Fruit fly (Drosophila melanogaster) whole organism, adult: ENCODE data around the gene tap.

Experiments
- CG11617 ChIP-seq: fragments of 200-800 bp; sonication (Bioruptor generic); optimal IDR thresholded peaks from 2 replicates; lab custom pipeline; 2017; ENCODE audit warnings: mild to moderate bottlenecking, missing biosample characterization, missing genetic modification reagents, missing genetic modification characterization
- CG12768 ChIP-seq: fragments of 200-800 bp; sonication (Bioruptor generic); optimal IDR thresholded peaks from 2 replicates; lab custom pipeline; 2017; ENCODE audit warnings: missing biosample characterization, missing genetic modification characterization, mild to moderate bottlenecking, moderate library complexity, missing genetic modification reagents
- CG14711 ChIP-seq: fragments of 200-800 bp; sonication (Bioruptor generic); optimal IDR thresholded peaks from 2 replicates; lab custom pipeline; 2018; ENCODE audit warnings: missing biosample characterization, mild to moderate bottlenecking, missing genetic modification characterization, moderate library complexity
- CG1620 ChIP-seq: fragments of 200-800 bp; sonication (Bioruptor generic); optimal IDR thresholded peaks from 2 replicates; lab custom pipeline; 2016; ENCODE audit warnings: missing biosample characterization, missing genetic modification characterization
- CG33017 ChIP-seq: fragments of 200-800 bp; sonication (Bioruptor generic); optimal IDR thresholded peaks from 2 replicates; lab custom pipeline; 2018; ENCODE audit warnings: missing biosample characterization, mild to moderate bottlenecking, missing genetic modification characterization, moderate library complexity
- CG5204 ChIP-seq: fragments of 200-800 bp; sonication (Bioruptor generic); optimal IDR thresholded peaks from 2 replicates; lab custom pipeline; 2016; ENCODE audit warnings: missing biosample characterization, missing genetic modification characterization
- CG7045 ChIP-seq: fragments of 200-800 bp; sonication (Bioruptor generic); optimal IDR thresholded peaks from 2 replicates; lab custom pipeline; 2017; ENCODE audit warnings: missing biosample characterization, mild to moderate bottlenecking, missing genetic modification characterization
- CG7101 ChIP-seq: fragments of 200-800 bp; sonication (Bioruptor generic); optimal IDR thresholded peaks from 2 replicates; lab custom pipeline; 2018; ENCODE audit warnings: missing biosample characterization, mild to moderate bottlenecking, missing genetic modification characterization, moderate library complexity
- Clk ChIP-seq: fragments of 200-800 bp; sonication (Bioruptor generic); optimal IDR thresholded peaks from 2 replicates; lab custom pipeline; 2017; ENCODE audit warnings: missing biosample characterization, missing genetic modification characterization
- Crg-1 ChIP-seq: fragments of 200-800 bp; sonication (Bioruptor generic); optimal IDR thresholded peaks from 2 replicates; lab custom pipeline; 2016; ENCODE audit warnings: missing biosample characterization, missing genetic modification characterization
- Hr96 ChIP-seq: fragments of 200-800 bp; sonication (Bioruptor generic); optimal IDR thresholded peaks from 2 replicates; lab custom pipeline; 2016; ENCODE audit warnings: missing biosample characterization, missing genetic modification characterization
- Mnt ChIP-seq: fragments of 200-800 bp; sonication (Bioruptor generic); optimal IDR thresholded peaks from 2 replicates; lab custom pipeline; 2016; ENCODE audit warnings: missing biosample characterization, mild to moderate bottlenecking, missing genetic modification characterization
- bab1 ChIP-seq: fragments of 200-800 bp; sonication (Bioruptor generic); optimal IDR thresholded peaks from 3 replicates; lab custom pipeline; 2019; ENCODE audit warnings: missing biosample characterization, mild to moderate bottlenecking, missing genetic modification characterization, moderate library complexity
- cic ChIP-seq: fragments of 200-800 bp; sonication (Bioruptor generic); optimal IDR thresholded peaks from 2 replicates; lab custom pipeline; 2017; ENCODE audit warnings: missing biosample characterization, mild to moderate bottlenecking, missing genetic modification characterization, moderate library complexity
- cnc ChIP-seq, 2 experiments: fragments of >200 bp; optimal IDR thresholded peaks; 2 replicates each; lab custom pipeline; 2017
- ovo ChIP-seq: fragments of 200-800 bp; sonication (Bioruptor generic); optimal IDR thresholded peaks from 2 replicates; lab custom pipeline; 2016; ENCODE audit warnings: missing biosample characterization, missing genetic modification characterization
- pad ChIP-seq: fragments of 200-800 bp; sonication (Bioruptor generic); optimal IDR thresholded peaks from 3 replicates; lab custom pipeline; 2017; ENCODE audit warnings: missing biosample characterization, missing genetic modification characterization, mild to moderate bottlenecking, moderate library complexity, missing genetic modification reagents
- tj ChIP-seq: fragments of 200-800 bp; sonication (Bioruptor generic); optimal IDR thresholded peaks from 3 replicates; lab custom pipeline; 2017; ENCODE audit warnings: missing biosample characterization, mild to moderate bottlenecking, missing genetic modification characterization, moderate library complexity
- toe ChIP-seq: fragments of 200-800 bp; sonication (Bioruptor generic); optimal IDR thresholded peaks from 2 replicates; lab custom pipeline; 2016; ENCODE audit warnings: missing biosample characterization, missing genetic modification characterization

Gene tap

DNA sequence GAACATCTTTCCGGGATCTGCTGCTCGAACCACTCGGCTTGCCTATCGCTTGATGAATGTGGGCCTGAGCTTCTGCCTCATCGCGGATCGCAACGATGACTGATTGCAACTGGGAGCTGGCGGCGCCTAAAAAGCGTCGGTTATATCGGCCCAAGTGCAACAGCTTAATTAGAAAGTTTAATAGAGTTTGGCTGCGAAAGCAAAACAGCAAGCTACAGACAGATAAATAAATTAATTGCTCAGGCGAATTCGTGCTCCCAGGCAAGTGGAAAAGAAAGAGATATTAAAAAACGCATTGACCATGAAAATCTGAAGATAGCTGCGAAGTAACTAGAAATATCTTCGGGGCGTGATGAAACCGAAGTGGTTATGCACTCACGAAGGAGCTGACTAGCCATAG lies 23.1 kb downstream of the tap start, which contains the start of gene CG13728:
Gene CG13728, minus strand, starts transcription at position 101 of the 400 bp plus-strand sequence.
- TF ChIP-seq CG7101 (tag; lab: Kevin White, UChicago) (no peak), Hr96 (GFP tag; lab: Kevin White, UChicago) (no peak), Crg-1 (GFP tag; lab: Kevin White, UChicago) (no peak), ovo (GFP tag; lab: Kevin White, UChicago) (no peak), Clk (GFP tag; lab: Kevin White, UChicago) (no peak)

DNA sequence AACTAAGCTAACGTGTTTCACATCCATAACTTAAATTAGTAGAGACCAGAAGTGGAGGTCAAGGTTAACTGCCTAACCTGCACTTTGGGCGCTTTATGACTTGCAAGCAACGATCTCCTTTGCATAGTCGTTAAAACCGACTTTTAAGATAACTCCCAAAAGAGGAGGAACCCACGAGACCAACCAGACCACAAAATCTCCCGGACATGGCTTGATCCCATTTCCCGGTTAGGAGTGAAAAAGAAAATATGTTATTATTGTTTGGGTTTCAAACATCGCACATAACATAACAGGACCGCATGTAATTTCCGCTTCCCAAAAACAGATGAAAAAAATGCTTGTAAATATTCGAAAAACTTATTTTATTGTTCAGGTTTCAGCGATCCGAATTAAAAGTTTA lies 23.8 kb downstream of the tap start:
- TF ChIP-seq toe (GFP tag; lab: Kevin White, UChicago) (no peak), Crg-1 (GFP tag; lab: Kevin White, UChicago) (no peak), CG7101 (tag; lab: Kevin White, UChicago) (no peak), cic (GFP tag; lab: Kevin White, UChicago) (no peak), Mnt (GFP tag; lab: Kevin White, UChicago) (no peak), CG11617 (no peak), pad (GFP tag; lab: Kevin White, UChicago) (no peak), tj (GFP tag; lab: Kevin White, UChicago) (no peak), bab1 (GFP tag; lab: Kevin White, UChicago) (no peak), CG14711 (no peak), ovo (GFP tag; lab: Kevin White, UChicago) (no peak), Clk (GFP tag; lab: Kevin White, UChicago) (no peak), Hr96 (GFP tag; lab: Kevin White, UChicago) (no peak), CG33017 (tag; lab: Kevin White, UChicago) (no peak), CG12768 (GFP tag; lab: Kevin White, UChicago) (no peak), CG5204 (GFP tag; lab: Kevin White, UChicago) (no peak), CG1620 (GFP tag; lab: Kevin White, UChicago) (no peak), CG7045 (GFP tag; lab: Kevin White, UChicago) (no peak)

DNA sequence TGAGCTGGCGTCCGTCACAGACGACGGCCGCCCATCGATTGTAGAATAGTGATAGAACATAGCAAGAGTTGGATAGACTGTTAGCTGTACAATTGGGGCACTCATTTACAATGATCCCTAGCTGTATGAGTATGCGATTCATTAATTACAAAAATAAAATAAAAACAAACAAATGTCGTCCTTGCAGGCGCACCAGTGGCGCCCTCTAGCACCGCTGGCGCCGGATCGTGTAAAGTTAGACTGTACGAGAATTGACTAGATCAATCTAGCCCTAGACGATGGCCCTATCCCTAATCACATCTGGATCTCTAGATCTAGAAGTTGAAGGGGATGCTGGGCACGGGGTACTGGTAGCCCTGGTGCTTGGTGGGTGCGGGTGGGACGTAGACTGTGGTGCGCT lies 24.2 kb downstream of the tap start:
- TF ChIP-seq tj (GFP tag; lab: Kevin White, UChicago), result no peak
- no peak for TF ChIP-seq ovo (GFP tag; lab: Kevin White, UChicago)
- TF ChIP-seq CG5204 (GFP tag; lab: Kevin White, UChicago), result no peak
- TF ChIP-seq Mnt (GFP tag; lab: Kevin White, UChicago), result no peak
- no peak for TF ChIP-seq CG7045 (GFP tag; lab: Kevin White, UChicago)
- TF ChIP-seq cic (GFP tag; lab: Kevin White, UChicago), result no peak
- no peak for TF ChIP-seq CG33017 (tag; lab: Kevin White, UChicago)

DNA sequence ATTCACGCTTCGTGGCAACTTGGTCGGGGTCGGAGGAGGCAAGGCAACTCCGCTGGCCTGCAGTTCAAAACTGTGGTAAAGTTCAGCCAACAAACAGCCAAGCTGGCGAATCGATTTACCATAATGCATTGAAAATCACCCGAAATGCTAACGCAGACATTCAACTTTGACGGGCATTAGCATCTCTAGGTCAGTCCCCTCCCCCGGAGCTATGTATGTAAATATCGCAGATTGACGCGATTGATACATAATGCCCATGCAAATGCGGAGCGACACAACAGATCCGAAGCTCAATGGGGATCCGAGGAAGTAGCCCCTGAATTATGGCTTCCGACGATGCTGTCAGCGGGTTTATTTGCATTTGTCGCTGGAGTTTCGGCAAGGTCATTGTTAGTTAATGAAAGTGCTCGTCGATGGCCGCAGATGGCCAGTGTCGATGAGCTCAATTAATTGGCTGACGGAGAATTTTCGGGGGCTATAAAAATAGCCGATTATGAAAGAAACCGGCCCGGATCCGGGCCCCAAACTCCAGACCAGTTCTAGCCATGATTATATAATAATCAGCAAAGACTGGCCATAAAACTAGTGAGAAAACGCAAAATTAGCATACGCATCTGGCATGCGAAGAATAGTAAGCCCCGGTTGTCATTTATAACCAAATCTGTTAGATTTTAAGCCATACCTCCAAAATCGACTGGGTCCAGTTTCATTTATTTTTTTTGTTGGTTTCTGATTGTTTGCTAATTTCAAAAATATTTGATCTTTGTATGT lies 27.3 kb downstream of the tap start:
- no peak for TF ChIP-seq toe (GFP tag; lab: Kevin White, UChicago)
- TF ChIP-seq ovo (GFP tag; lab: Kevin White, UChicago), result no peak
- no peak for TF ChIP-seq CG12768 (GFP tag; lab: Kevin White, UChicago)
- TF ChIP-seq Crg-1 (GFP tag; lab: Kevin White, UChicago), result no peak
- TF ChIP-seq CG7101 (tag; lab: Kevin White, UChicago), result no peak
- no peak for TF ChIP-seq CG14711

DNA sequence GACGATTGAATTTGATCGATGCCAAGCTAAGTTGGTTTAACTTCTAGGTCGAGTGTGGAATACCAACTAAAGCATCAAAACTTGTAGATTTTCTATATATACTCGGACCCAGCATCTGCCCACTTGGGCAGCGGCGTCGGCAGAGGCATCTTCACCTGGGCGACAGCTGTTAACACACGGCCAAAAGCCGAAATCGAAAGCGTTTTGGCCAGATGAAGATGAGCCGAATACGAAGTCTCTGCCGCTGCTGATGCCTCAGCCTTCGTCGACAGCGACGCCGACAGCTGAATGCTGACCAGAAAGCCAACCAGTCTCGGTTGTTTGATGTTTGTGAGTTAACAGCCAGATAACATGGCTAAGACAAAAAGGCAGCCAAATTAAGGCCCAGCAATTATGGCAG lies 29.4 kb downstream of the tap start, which contains the start of gene CG13731:
Gene CG13731, minus strand, starts transcription at position 62 of the 400 bp plus-strand sequence.
- no peak for TF ChIP-seq CG33017 (tag; lab: Kevin White, UChicago)
- no peak for TF ChIP-seq CG11617
- no peak for TF ChIP-seq CG1620 (GFP tag; lab: Kevin White, UChicago)
- no peak for TF ChIP-seq CG5204 (GFP tag; lab: Kevin White, UChicago)
- TF ChIP-seq CG7045 (GFP tag; lab: Kevin White, UChicago), result no peak

DNA sequence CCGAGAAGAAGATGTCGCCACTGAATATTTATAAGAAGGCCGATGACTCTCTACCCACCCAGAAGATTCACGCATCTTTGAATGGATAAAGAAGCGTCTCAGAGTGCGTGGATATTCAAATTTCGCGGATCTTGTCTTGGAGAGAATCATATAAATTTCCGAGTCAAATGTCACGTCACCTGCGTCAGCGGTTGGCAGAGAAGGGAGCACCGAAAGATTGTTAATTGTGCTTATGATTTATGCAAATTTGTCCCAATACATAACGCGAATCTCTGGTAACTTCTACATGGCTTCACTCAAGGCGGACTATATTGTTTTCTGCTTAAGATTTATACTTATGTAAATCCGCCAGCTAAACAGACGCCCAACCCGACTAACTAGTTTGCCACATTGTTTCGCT lies 31.6 kb downstream of the tap start:
- TF ChIP-seq CG7045 (GFP tag; lab: Kevin White, UChicago) (no peak), toe (GFP tag; lab: Kevin White, UChicago) (no peak), CG14711 (no peak), cnc (optimal IDR thresholded peaks at IDR 0.05; lab: Kevin White, UChicago) (no peak), Mnt (GFP tag; lab: Kevin White, UChicago) (no peak), Clk (GFP tag; lab: Kevin White, UChicago) (no peak), pad (GFP tag; lab: Kevin White, UChicago) (no peak), Hr96 (GFP tag; lab: Kevin White, UChicago) (no peak), ovo (GFP tag; lab: Kevin White, UChicago) (no peak), cic (GFP tag; lab: Kevin White, UChicago) (no peak), CG11617 (no peak)

DNA sequence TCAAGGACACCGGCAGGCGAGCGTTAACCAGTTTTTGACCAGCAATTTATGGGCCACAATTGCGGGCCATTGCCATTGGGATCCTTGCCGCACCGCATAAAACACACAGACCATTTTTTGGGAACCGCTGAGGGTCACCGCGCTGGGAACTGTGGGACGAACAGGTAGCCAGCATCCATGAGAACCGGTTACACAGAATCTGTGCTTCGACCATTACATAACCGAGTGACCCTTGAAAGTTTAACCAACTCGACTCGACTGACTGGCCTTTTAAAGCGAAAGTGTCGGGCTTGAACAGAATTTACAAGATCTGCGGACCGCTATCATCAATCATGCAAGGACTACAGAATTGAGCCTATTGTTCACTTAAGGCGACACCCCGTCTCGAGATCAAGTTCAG lies 32.9 kb downstream of the tap start:
- TF ChIP-seq CG14711 (no peak), CG5204 (GFP tag; lab: Kevin White, UChicago) (no peak), tj (GFP tag; lab: Kevin White, UChicago) (no peak), Crg-1 (GFP tag; lab: Kevin White, UChicago) (no peak), cnc (optimal IDR thresholded peaks at IDR 0.05; lab: Kevin White, UChicago) (no peak), pad (GFP tag; lab: Kevin White, UChicago) (no peak)
